Fruit fly (Drosophila melanogaster): Measurements from ENCODE around the gene CG5664.

CG5664 gene

DNA sequence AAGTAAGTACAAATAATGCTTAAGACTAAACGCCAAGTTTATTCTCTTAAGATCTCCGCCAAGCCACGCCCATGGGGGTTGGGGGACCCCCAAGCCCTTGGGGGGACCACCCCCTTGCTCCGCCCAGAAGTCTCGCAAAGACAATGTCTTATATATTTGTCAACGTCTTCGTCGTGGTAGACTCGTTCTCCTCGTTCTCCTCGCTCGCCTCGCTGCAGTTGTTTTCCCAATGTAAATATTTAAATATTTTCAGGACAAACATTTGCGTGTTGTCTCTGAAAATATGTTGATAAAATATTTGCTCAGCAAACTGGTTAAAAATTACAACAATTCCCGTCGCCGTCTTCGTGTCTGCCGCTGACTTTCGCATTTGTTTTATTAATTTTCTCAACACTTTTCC, 23.1 kb upstream of the CG5664 start (continued):
- TF ChIP-seq crc (GFP tag; optimal IDR thresholded peaks at IDR 0.05) (no peak), BEAF-32 (GFP tag; optimal IDR thresholded peaks at IDR 0.05) (no peak), CG8359 (GFP tag; optimal IDR thresholded peaks at IDR 0.05; ENCODE audit: borderline replicate concordance) (peak; percentile 89), CG31224 (GFP tag; IDR thresholded peaks at IDR 0.05) (no peak), disco-r (GFP tag; optimal IDR thresholded peaks at IDR 0.05) (no peak), crol (GFP tag; IDR thresholded peaks at IDR 0.05) (peak; percentile 56), CG7987 (GFP tag; optimal IDR thresholded peaks at IDR 0.05) (peak; percentile 74), lbe (GFP tag; optimal IDR thresholded peaks at IDR 0.05) (no peak), nmo (GFP tag; optimal IDR thresholded peaks at IDR 0.05) (peak; percentile 68), fd96Cb (tag; optimal IDR thresholded peaks at IDR 0.05) (peak; percentile 75), CG8290 (GFP tag; optimal IDR thresholded peaks at IDR 0.05) (peak; percentile 15), CG8290 (tag; optimal IDR thresholded peaks at IDR 0.05) (peak in 1 of 2 experiments; percentile 77), en (GFP tag; optimal IDR thresholded peaks at IDR 0.05) (no peak), CG11247 (GFP tag; IDR thresholded peaks at IDR 0.05) (no peak), CG4328 (GFP tag; optimal IDR thresholded peaks at IDR 0.05) (no peak), sob (GFP tag; IDR thresholded peaks at IDR 0.05) (0 out of 2 replicates have a peak, but pooled peaks have one; percentile 31), CG17829 (tag; optimal IDR thresholded peaks at IDR 0.05) (peak; percentile 89), phol (tag; optimal IDR thresholded peaks at IDR 0.05) (peak; percentile 66), ac (GFP tag; optimal IDR thresholded peaks at IDR 0.05) (peak; percentile 100), fd102C (GFP tag; optimal IDR thresholded peaks at IDR 0.05) (peak; percentile 100), CG2116 (GFP tag; optimal IDR thresholded peaks at IDR 0.05) (peak; percentile 51), Dp (GFP tag; optimal IDR thresholded peaks at IDR 0.05) (no peak), btn (GFP tag; optimal IDR thresholded peaks at IDR 0.05) (peak; percentile 53), jumu (GFP tag; optimal IDR thresholded peaks at IDR 0.05) (no peak), zf30C (GFP tag; optimal IDR thresholded peaks at IDR 0.05) (no peak), Pdp1 (GFP tag; optimal IDR thresholded peaks at IDR 0.05) (peak in 1 of 2 experiments; percentile 54), luna (GFP tag; optimal IDR thresholded peaks at IDR 0.05) (no peak), Ets97D (GFP tag; optimal IDR thresholded peaks at IDR 0.05) (no peak), tx (GFP tag; optimal IDR thresholded peaks at IDR 0.05) (no peak), H15 (GFP tag; IDR thresholded peaks at IDR 0.05) (no peak), CG14667 (GFP tag; IDR thresholded peaks at IDR 0.05) (no peak), pan (optimal IDR thresholded peaks at IDR 0.05) (no peak), pan (GFP tag; optimal IDR thresholded peaks at IDR 0.05 in 1 of 2, IDR thresholded peaks at IDR 0.05 in 1 of 2) (no peak), vfl (GFP tag; optimal IDR thresholded peaks at IDR 0.05) (no peak), HLH4C (GFP tag; IDR thresholded peaks at IDR 0.05; ENCODE audit: partially characterized antibody) (no peak), CG14965 (GFP tag; optimal IDR thresholded peaks at IDR 0.05; ENCODE audit: borderline replicate concordance) (peak; percentile 6), fd64A (GFP tag; optimal IDR thresholded peaks at IDR 0.05) (peak; percentile 91), Usf (GFP tag; optimal IDR thresholded peaks at IDR 0.05) (peak; percentile 52), CG6791 (GFP tag; IDR thresholded peaks at IDR 0.05; ENCODE audit: partially characterized antibody) (no peak), Ets65A (GFP tag) (no peak), CG10543 (GFP tag; optimal IDR thresholded peaks at IDR 0.05) (no peak), D19A (tag; optimal IDR thresholded peaks at IDR 0.05) (peak; percentile 65), Side (GFP tag; optimal IDR thresholded peaks at IDR 0.05) (peak; percentile 16), Adf1 (GFP tag; IDR thresholded peaks at IDR 0.05) (no peak), CG6683 (GFP tag; optimal IDR thresholded peaks at IDR 0.05) (no peak), hb (GFP tag; IDR thresholded peaks at IDR 0.05; ENCODE audit: partially characterized antibody) (no peak), CG13123 (GFP tag; optimal IDR thresholded peaks at IDR 0.05) (no peak), CG10267 (tag; optimal IDR thresholded peaks at IDR 0.05) (peak; percentile 76), CG10366 (GFP tag; IDR thresholded peaks at IDR 0.05) (no peak), klu (GFP tag; IDR thresholded peaks at IDR 0.05) (no peak), exex (tag; optimal IDR thresholded peaks at IDR 0.05) (no peak), CG11093 (GFP tag; IDR thresholded peaks at IDR 0.05) (peak; percentile 61; the same call in 1 of the 3 replicates)
